Fruit fly (Drosophila melanogaster) whole organism, embryonic: Measurements from ENCODE around the gene TwdlW.

Source experiments
- Atf3 ChIP-seq: fragments of 200-800 bp; sonication (Bioruptor generic); optimal IDR thresholded peaks from 3 replicates; lab custom pipeline; 2016; ENCODE audit warnings: missing biosample characterization, missing genetic modification characterization
- B-H1 ChIP-seq: fragments of 200-800 bp; sonication (Bioruptor generic); IDR thresholded peaks from 3 replicates; pipeline ENCODE4 v1.3.6; 2022; ENCODE audit warnings: missing biosample characterization, missing genetic modification characterization
- BEAF-32 ChIP-seq: fragments of 200-800 bp; sonication (Bioruptor generic); optimal IDR thresholded peaks from 3 replicates; lab custom pipeline; 2017; ENCODE audit warnings: missing biosample characterization, missing genetic modification characterization, mild to moderate bottlenecking, moderate library complexity, missing genetic modification reagents
- Bgb ChIP-seq: fragments of 200-800 bp; sonication (Bioruptor generic); IDR thresholded peaks from 2 replicates; pipeline ENCODE4 v1.3.6; 2022; ENCODE audit warnings: missing biosample characterization, missing genetic modification characterization; ENCODE audit not compliant: partially characterized antibody
- BtbVII ChIP-seq: fragments of 200-800 bp; sonication (Bioruptor generic); optimal IDR thresholded peaks from 3 replicates; lab custom pipeline; 2017; ENCODE audit warnings: missing biosample characterization, mild to moderate bottlenecking, missing genetic modification characterization
- Bteb2 ChIP-seq: fragments of 200-800 bp; sonication (Bioruptor generic); optimal IDR thresholded peaks from 2 replicates; lab custom pipeline; 2016; ENCODE audit warnings: missing biosample characterization, missing genetic modification characterization
- CG10267 ChIP-seq: fragments of 200-800 bp; sonication (Bioruptor generic); optimal IDR thresholded peaks from 2 replicates; lab custom pipeline; 2018; ENCODE audit warnings: missing biosample characterization, mild to moderate bottlenecking, missing genetic modification characterization, moderate library complexity
- CG12104 ChIP-seq: fragments of 200-800 bp; sonication (Bioruptor generic); optimal IDR thresholded peaks from 3 replicates; lab custom pipeline; 2016; ENCODE audit warnings: missing biosample characterization, missing genetic modification characterization
- CG12659 ChIP-seq: fragments of 200-800 bp; sonication (Bioruptor generic); optimal IDR thresholded peaks from 3 replicates; lab custom pipeline; 2017; ENCODE audit warnings: mild to moderate bottlenecking, missing biosample characterization, missing genetic modification reagents, missing genetic modification characterization
- CG13123 ChIP-seq: fragments of 200-800 bp; sonication (Bioruptor generic); optimal IDR thresholded peaks from 2 replicates; lab custom pipeline; 2016; ENCODE audit warnings: missing biosample characterization, missing genetic modification characterization
- CG13287 ChIP-seq: fragments of 200-800 bp; sonication (Bioruptor generic); IDR thresholded peaks from 2 replicates; pipeline ENCODE4 v1.3.6; 2022; ENCODE audit warnings: missing biosample characterization, missing genetic modification characterization; ENCODE audit not compliant: partially characterized antibody
- CG15073 ChIP-seq: fragments of 200-800 bp; sonication (Bioruptor generic); optimal IDR thresholded peaks from 2 replicates; lab custom pipeline; 2016; ENCODE audit warnings: missing biosample characterization, missing genetic modification characterization
- CG15269 ChIP-seq: fragments of 200-800 bp; sonication (Bioruptor generic); optimal IDR thresholded peaks from 2 replicates; lab custom pipeline; 2018; ENCODE audit warnings: missing biosample characterization, mild to moderate bottlenecking, missing genetic modification characterization, moderate library complexity
- CG17361 ChIP-seq: fragments of 200-800 bp; sonication (Bioruptor generic); IDR thresholded peaks from 3 replicates; pipeline ENCODE4 v1.3.6; 2022; ENCODE audit warnings: missing biosample characterization, missing genetic modification characterization
- CG17385 ChIP-seq: fragments of 200-800 bp; sonication (Bioruptor generic); optimal IDR thresholded peaks from 3 replicates; lab custom pipeline; 2018; ENCODE audit warnings: missing biosample characterization, mild to moderate bottlenecking, missing genetic modification characterization
- CG30020 ChIP-seq: fragments of 200-800 bp; optimal IDR thresholded peaks from 2 replicates; lab custom pipeline; 2019; ENCODE audit warnings: missing biosample characterization, mild to moderate bottlenecking, missing genetic modification characterization, moderate library complexity
- CG30431 ChIP-seq: fragments of 200-800 bp; sonication (Bioruptor generic); optimal IDR thresholded peaks from 2 replicates; lab custom pipeline; 2017; ENCODE audit warnings: missing biosample characterization, missing genetic modification characterization
- CG32767 ChIP-seq: fragments of 200-800 bp; sonication (Bioruptor generic); IDR thresholded peaks from 2 replicates; pipeline ENCODE4 v1.3.6; 2022; ENCODE audit warnings: missing biosample characterization, missing genetic modification characterization
- CG3407 ChIP-seq: fragments of 200-800 bp; sonication (Bioruptor generic); optimal IDR thresholded peaks from 2 replicates; lab custom pipeline; 2018; ENCODE audit warnings: missing biosample characterization, mild to moderate bottlenecking, missing genetic modification characterization
- CG4282 ChIP-seq: fragments of 200-800 bp; sonication (Bioruptor generic); optimal IDR thresholded peaks from 2 replicates; lab custom pipeline; 2016; ENCODE audit warnings: missing biosample characterization, missing genetic modification characterization
- CG6765 ChIP-seq: fragments of 200-800 bp; sonication (Bioruptor generic); optimal IDR thresholded peaks from 3 replicates; lab custom pipeline; 2017; ENCODE audit warnings: missing biosample characterization, mild to moderate bottlenecking, missing genetic modification characterization
- CG8290 ChIP-seq, 3 experiments: fragments of 200-800 bp; sonication (Bioruptor generic); optimal IDR thresholded peaks; 2 replicates each; lab custom pipeline; 2016 to 2019; ENCODE audit warnings: missing biosample characterization in 3 of 3, missing genetic modification characterization in 3 of 3, mild to moderate bottlenecking in 2 of 3, moderate library complexity in 1 of 3
- CG9215 ChIP-seq: fragments of 200-800 bp; sonication (Bioruptor generic); IDR thresholded peaks from 2 replicates; pipeline ENCODE4 v1.3.6; 2022; ENCODE audit warnings: missing biosample characterization, missing genetic modification characterization
- CG9817 ChIP-seq: fragments of 200-800 bp; sonication (Bioruptor generic); optimal IDR thresholded peaks from 2 replicates; lab custom pipeline; 2018; ENCODE audit warnings: missing biosample characterization, mild to moderate bottlenecking, missing genetic modification characterization, moderate library complexity
- Camta ChIP-seq: fragments of 200-800 bp; sonication (Bioruptor generic); optimal IDR thresholded peaks from 2 replicates; lab custom pipeline; 2016; ENCODE audit warnings: missing biosample characterization, missing genetic modification characterization
- Dip3 ChIP-seq: fragments of 200-800 bp; sonication (Bioruptor generic); optimal IDR thresholded peaks from 3 replicates; lab custom pipeline; 2016; ENCODE audit warnings: missing biosample characterization, missing genetic modification characterization
- Dll ChIP-seq: fragments of 200-800 bp; sonication (Bioruptor generic); IDR thresholded peaks from 4 replicates; pipeline ENCODE4 v1.3.6; 2022; ENCODE audit warnings: missing biosample characterization, missing genetic modification characterization; ENCODE audit not compliant: partially characterized antibody
- Doc3 ChIP-seq: fragments of 200-800 bp; sonication (Bioruptor generic); IDR thresholded peaks from 3 replicates; pipeline ENCODE4 v1.3.6; 2022; ENCODE audit warnings: missing biosample characterization, missing genetic modification characterization; ENCODE audit not compliant: partially characterized antibody
- Ets65A ChIP-seq: fragments of 200-800 bp; sonication (Bioruptor generic); peaks from one replicate; lab custom pipeline; 2016; ENCODE audit warnings: missing biosample characterization, missing genetic modification characterization
- Myb ChIP-seq: fragments of 200-800 bp; sonication (Bioruptor generic); optimal IDR thresholded peaks from 2 replicates; lab custom pipeline; 2016; ENCODE audit warnings: missing biosample characterization, missing genetic modification characterization
- NFAT ChIP-seq: fragments of 200-800 bp; sonication (Bioruptor generic); IDR thresholded peaks from 2 replicates; pipeline ENCODE4 v1.3.6; 2022; ENCODE audit warnings: missing biosample characterization, missing genetic modification characterization
- Side ChIP-seq: fragments of 200-800 bp; sonication (Bioruptor generic); optimal IDR thresholded peaks from 2 replicates; lab custom pipeline; 2016; ENCODE audit warnings: missing biosample characterization, missing genetic modification characterization
- Ssrp ChIP-seq: fragments of 200-800 bp; sonication (Bioruptor generic); optimal IDR thresholded peaks from 2 replicates; lab custom pipeline; 2018; ENCODE audit warnings: missing biosample characterization, mild to moderate bottlenecking, missing genetic modification characterization, moderate library complexity
- YL-1 ChIP-seq: fragments of 200-800 bp; sonication (Bioruptor generic); optimal IDR thresholded peaks from 3 replicates; lab custom pipeline; 2017; ENCODE audit warnings: missing biosample characterization, mild to moderate bottlenecking, missing genetic modification characterization
- caup ChIP-seq: fragments of 200-800 bp; sonication (Bioruptor generic); optimal IDR thresholded peaks from 3 replicates; lab custom pipeline; 2017; ENCODE audit warnings: missing biosample characterization, mild to moderate bottlenecking, missing genetic modification characterization, moderate library complexity; ENCODE audit not compliant: severe bottlenecking
- crc ChIP-seq: fragments of 200-800 bp; sonication (Bioruptor generic); optimal IDR thresholded peaks from 2 replicates; lab custom pipeline; 2016; ENCODE audit warnings: missing biosample characterization, missing genetic modification characterization
- disco-r ChIP-seq: fragments of 200-800 bp; sonication (Bioruptor generic); optimal IDR thresholded peaks from 2 replicates; lab custom pipeline; 2016; ENCODE audit warnings: missing biosample characterization, missing genetic modification characterization
- ftz-f1 ChIP-seq: fragments of 200-800 bp; sonication (Bioruptor generic); optimal IDR thresholded peaks from 2 replicates; lab custom pipeline; 2016; ENCODE audit warnings: missing biosample characterization, missing genetic modification characterization
- gro ChIP-seq: fragments of 200-800 bp; sonication (Bioruptor generic); optimal IDR thresholded peaks from 2 replicates; lab custom pipeline; 2016; ENCODE audit warnings: missing biosample characterization, missing genetic modification characterization
- jumu ChIP-seq: fragments of 200-800 bp; sonication (Bioruptor generic); optimal IDR thresholded peaks from 3 replicates; lab custom pipeline; 2016; ENCODE audit warnings: missing biosample characterization, missing genetic modification characterization
- kni ChIP-seq: fragments of 200-800 bp; sonication (Bioruptor generic); optimal IDR thresholded peaks from 3 replicates; lab custom pipeline; 2017; ENCODE audit warnings: mild to moderate bottlenecking, missing biosample characterization, missing genetic modification reagents, missing genetic modification characterization
- lilli ChIP-seq: fragments of 200-800 bp; sonication (Bioruptor generic); optimal IDR thresholded peaks from 3 replicates; lab custom pipeline; 2016; ENCODE audit warnings: missing biosample characterization, missing genetic modification characterization
- lola ChIP-seq, 3 experiments: fragments of >200 bp in 2 of 3; fragments of 200-800 bp in 1 of 3; sonication (Bioruptor generic) in 1 of 3; optimal IDR thresholded peaks; 2 replicates each; lab custom pipeline; 2017 to 2019; ENCODE audit warnings: missing biosample characterization in 3 of 3, missing genetic modification characterization in 3 of 3, mild to moderate bottlenecking in 1 of 3, moderate library complexity in 1 of 3
- nerfin-1 ChIP-seq: fragments of 200-800 bp; sonication (Bioruptor generic); optimal IDR thresholded peaks from 3 replicates; lab custom pipeline; 2019; ENCODE audit warnings: missing biosample characterization, mild to moderate bottlenecking, missing genetic modification characterization, moderate library complexity
- org-1 ChIP-seq: fragments of 200-800 bp; sonication (Bioruptor generic); optimal IDR thresholded peaks from 2 replicates; lab custom pipeline; 2017; ENCODE audit warnings: missing biosample characterization, missing genetic modification characterization
- p53 ChIP-seq: fragments of 200-800 bp; sonication (Bioruptor generic); optimal IDR thresholded peaks from 2 replicates; lab custom pipeline; 2016; ENCODE audit warnings: missing biosample characterization, missing genetic modification characterization
- pita ChIP-seq: fragments of 200-800 bp; sonication (Bioruptor generic); optimal IDR thresholded peaks from 2 replicates; lab custom pipeline; 2017; ENCODE audit warnings: missing biosample characterization, mild to moderate bottlenecking, missing genetic modification characterization
- sd ChIP-seq: fragments of 200-800 bp; sonication (Bioruptor generic); optimal IDR thresholded peaks from 3 replicates; lab custom pipeline; 2018; ENCODE audit warnings: missing biosample characterization, mild to moderate bottlenecking, missing genetic modification characterization, moderate library complexity
- yki ChIP-seq: fragments of >200 bp; optimal IDR thresholded peaks from 3 replicates; lab custom pipeline; 2018

TwdlW gene

DNA sequence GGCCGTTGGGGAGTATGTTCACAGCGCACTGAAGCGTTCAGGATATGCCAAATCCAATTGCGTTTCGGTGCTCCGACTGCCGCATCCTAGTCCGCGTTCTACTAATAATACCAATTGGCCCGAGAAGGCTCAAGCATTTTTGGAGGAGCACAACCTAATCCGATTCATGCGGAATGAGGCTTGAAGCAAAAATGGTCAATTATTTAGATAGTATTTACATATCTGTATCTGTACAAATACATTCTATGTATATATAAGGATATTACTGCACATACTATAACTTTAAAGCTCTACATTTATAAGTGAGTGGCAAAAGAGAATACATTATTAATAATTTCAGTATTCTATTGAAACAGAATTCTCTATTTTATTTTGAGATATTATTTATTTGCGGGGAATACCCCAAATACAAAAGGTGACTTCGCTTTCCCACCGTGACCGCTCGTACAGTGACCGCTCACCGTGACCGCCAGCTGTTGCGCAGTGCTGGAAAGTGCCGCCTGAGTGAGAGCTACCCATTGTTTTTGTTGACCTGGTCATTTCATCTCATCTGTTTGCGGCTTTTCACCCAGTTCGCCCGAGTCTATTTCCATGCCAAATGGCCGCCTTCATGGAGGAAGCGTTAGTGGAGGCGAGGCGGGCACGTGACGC lies 9.3 kb upstream of the TwdlW start, which contains the start of gene CG5292 (continued):
- 0 out of 2 replicates have a peak, but pooled peaks have one; percentile 16 for TF ChIP-seq CG9215 (GFP tag; lab: Robert Waterston, UW)
- TF ChIP-seq CG17385 (GFP tag; lab: Kevin White, UChicago): no peak
- TF ChIP-seq Atf3 (GFP tag; lab: Kevin White, UChicago): no peak
- TF ChIP-seq Ssrp: no peak
- peak; percentile 71 for TF ChIP-seq CG13287
- no peak for TF ChIP-seq CG15269 (tag; lab: Kevin White, UChicago)
- peak; percentile 45; the same call in 1 of the 3 replicates for TF ChIP-seq B-H1 (GFP tag; lab: Robert Waterston, UW)
- no peak for TF ChIP-seq pita
- peak; percentile 22 for TF ChIP-seq Camta
- no peak for TF ChIP-seq Myb (GFP tag; lab: Kevin White, UChicago)
- peak; percentile 39; the same call in 1 of the 3 replicates for TF ChIP-seq Doc3 (GFP tag; lab: Robert Waterston, UW)
- TF ChIP-seq CG17361 (GFP tag; lab: Robert Waterston, UW): no peak; the same call in 2 of the 3 replicates
- TF ChIP-seq p53 (GFP tag; lab: Kevin White, UChicago): no peak
- peak; percentile 72 for TF ChIP-seq YL-1 (GFP tag; lab: Kevin White, UChicago)
- no peak for TF ChIP-seq sd (tag; lab: Kevin White, UChicago)
- TF ChIP-seq CG4282: no peak
- TF ChIP-seq CG30020: no peak
- no peak for TF ChIP-seq CG15073 (GFP tag; lab: Kevin White, UChicago)
- peak; percentile 68 for TF ChIP-seq ftz-f1 (GFP tag; lab: Kevin White, UChicago)
- no peak for TF ChIP-seq nerfin-1 (tag; lab: Kevin White, UChicago)
- TF ChIP-seq Ets65A: peak; percentile 94
- TF ChIP-seq kni: no peak
- no peak for TF ChIP-seq CG3407 (GFP tag; lab: Kevin White, UChicago)
- TF ChIP-seq CG13123 (GFP tag; lab: Kevin White, UChicago): no peak
- TF ChIP-seq caup: peak; percentile 63
- TF ChIP-seq jumu (GFP tag; lab: Kevin White, UChicago): no peak
- TF ChIP-seq Dll (GFP tag; lab: Robert Waterston, UW): peak; percentile 59; the same call in 2 of the 4 replicates
- peak; percentile 45 for TF ChIP-seq CG9817 (tag; lab: Kevin White, UChicago)
- peak; percentile 50 for TF ChIP-seq Side (GFP tag; lab: Kevin White, UChicago)
- TF ChIP-seq Dip3: peak; percentile 30
- peak; percentile 69 for TF ChIP-seq CG12659
- peak; percentile 38 for TF ChIP-seq CG8290 (GFP tag; optimal IDR thresholded peaks at IDR 0.05; lab: Kevin White, UChicago)
- TF ChIP-seq CG8290 (tag; optimal IDR thresholded peaks at IDR 0.05; lab: Kevin White, UChicago): no peak
- no peak for TF ChIP-seq org-1
- no peak for TF ChIP-seq lilli (GFP tag; lab: Kevin White, UChicago)
- TF ChIP-seq NFAT (GFP tag; lab: Robert Waterston, UW): peak; percentile 76
- TF ChIP-seq Bteb2 (GFP tag; lab: Kevin White, UChicago): no peak
- no peak for TF ChIP-seq yki (lab: Kevin White, UChicago)
- TF ChIP-seq BEAF-32 (GFP tag; lab: Kevin White, UChicago): peak; percentile 50
- TF ChIP-seq disco-r (GFP tag; lab: Kevin White, UChicago): peak; percentile 20
- TF ChIP-seq Bgb: peak; percentile 65; the same call in 1 of the 2 replicates
- no peak for TF ChIP-seq gro (GFP tag; lab: Kevin White, UChicago)
- no peak for TF ChIP-seq BtbVII (GFP tag; lab: Kevin White, UChicago)
- TF ChIP-seq CG10267: peak; percentile 85
- TF ChIP-seq CG32767 (GFP tag; lab: Robert Waterston, UW): 0 out of 2 replicates have a peak, but pooled peaks have one; percentile 19
- TF ChIP-seq crc: no peak
- no peak for TF ChIP-seq CG30431
- no peak for TF ChIP-seq lola (GFP tag; optimal IDR thresholded peaks at IDR 0.05; lab: Kevin White, UChicago)
- no peak for TF ChIP-seq CG12104 (GFP tag; lab: Kevin White, UChicago)
- peak; percentile 36 for TF ChIP-seq CG6765 (GFP tag; lab: Kevin White, UChicago)
